Fruit fly (Drosophila melanogaster) whole organism, prepupa: Measurements from ENCODE around the gene CG17834.

Experiments
- Blimp-1 ChIP-seq: fragments of 200-800 bp; sonication (Bioruptor generic); optimal IDR thresholded peaks from 3 replicates; lab custom pipeline; 2017; ENCODE audit warnings: missing biosample characterization, missing genetic modification characterization, mild to moderate bottlenecking, moderate library complexity, missing genetic modification reagents
- CG10631 ChIP-seq: fragments of 200-800 bp; sonication (Bioruptor generic); optimal IDR thresholded peaks from 2 replicates; lab custom pipeline; 2016; ENCODE audit warnings: missing biosample characterization, missing genetic modification characterization
- CG10669 ChIP-seq: fragments of 200-800 bp; sonication (Bioruptor generic); optimal IDR thresholded peaks from 3 replicates; lab custom pipeline; 2018; ENCODE audit warnings: missing biosample characterization, mild to moderate bottlenecking, missing genetic modification characterization, moderate library complexity
- CG11294 ChIP-seq: fragments of 200-800 bp; sonication (Bioruptor generic); IDR thresholded peaks from 2 replicates; pipeline ENCODE4 v1.3.6; 2022; ENCODE audit warnings: missing biosample characterization, missing genetic modification characterization
- CG11762 ChIP-seq: fragments of 200-800 bp; sonication (Bioruptor generic); optimal IDR thresholded peaks from 3 replicates; lab custom pipeline; 2016; ENCODE audit warnings: missing biosample characterization, missing genetic modification characterization; ENCODE audit not compliant: insufficient read depth
- CG15336 ChIP-seq: fragments of 200-800 bp; sonication (Bioruptor generic); IDR thresholded peaks from 2 replicates; pipeline ENCODE4 v1.3.6; 2022; ENCODE audit warnings: missing biosample characterization, missing genetic modification characterization
- CG1621 ChIP-seq: fragments of 200-800 bp; sonication (Bioruptor generic); optimal IDR thresholded peaks from 3 replicates; lab custom pipeline; 2018; ENCODE audit warnings: missing biosample characterization, mild to moderate bottlenecking, missing genetic modification characterization
- CG16779 ChIP-seq: fragments of 200-800 bp; sonication (Bioruptor generic); optimal IDR thresholded peaks from 3 replicates; lab custom pipeline; 2017; ENCODE audit warnings: missing biosample characterization, mild to moderate bottlenecking, missing genetic modification characterization
- CG3032 ChIP-seq: fragments of 200-800 bp; optimal IDR thresholded peaks from 2 replicates; lab custom pipeline; 2019; ENCODE audit warnings: missing biosample characterization, mild to moderate bottlenecking, missing genetic modification characterization, moderate library complexity
- CG31627 ChIP-seq: fragments of 200-800 bp; sonication (Bioruptor generic); optimal IDR thresholded peaks from 3 replicates; lab custom pipeline; 2016; ENCODE audit warnings: missing biosample characterization, missing genetic modification characterization
- CG34406 ChIP-seq: fragments of 200-800 bp; sonication (Bioruptor generic); optimal IDR thresholded peaks from 3 replicates; lab custom pipeline; 2016; ENCODE audit warnings: missing biosample characterization, missing genetic modification characterization
- CG3919 ChIP-seq: fragments of 200-800 bp; sonication (Bioruptor generic); optimal IDR thresholded peaks from 3 replicates; lab custom pipeline; 2016; ENCODE audit warnings: missing biosample characterization, missing genetic modification characterization
- CG4318 ChIP-seq: fragments of 200-800 bp; sonication (Bioruptor generic); optimal IDR thresholded peaks from 3 replicates; lab custom pipeline; 2017; ENCODE audit warnings: missing biosample characterization, mild to moderate bottlenecking, missing genetic modification characterization
- CG6276 ChIP-seq: fragments of 200-800 bp; sonication (Bioruptor generic); optimal IDR thresholded peaks from 2 replicates; lab custom pipeline; 2017; ENCODE audit warnings: missing biosample characterization, mild to moderate bottlenecking, missing genetic modification characterization
- CG6792 ChIP-seq: fragments of 200-800 bp; sonication (Bioruptor generic); optimal IDR thresholded peaks from 3 replicates; lab custom pipeline; 2016; ENCODE audit warnings: missing biosample characterization, missing genetic modification characterization
- CG7368 ChIP-seq: fragments of 200-800 bp; sonication (Bioruptor generic); optimal IDR thresholded peaks from 3 replicates; lab custom pipeline; 2016; ENCODE audit warnings: missing biosample characterization, missing genetic modification characterization
- CG8632 ChIP-seq: fragments of 200-800 bp; sonication (Bioruptor generic); optimal IDR thresholded peaks from 3 replicates; lab custom pipeline; 2016; ENCODE audit warnings: missing biosample characterization, missing genetic modification characterization
- Eip75B ChIP-seq: fragments of 200-800 bp; sonication (Bioruptor generic); optimal IDR thresholded peaks from 3 replicates; lab custom pipeline; 2016; ENCODE audit warnings: missing biosample characterization, missing genetic modification characterization
- Eip78C ChIP-seq: fragments of 200-800 bp; sonication (Bioruptor generic); peaks from one replicate; lab custom pipeline; 2016; ENCODE audit warnings: missing biosample characterization, missing genetic modification characterization
- Eip93F ChIP-seq: fragments of 200-800 bp; sonication (Bioruptor generic); optimal IDR thresholded peaks from 2 replicates; lab custom pipeline; 2016; ENCODE audit warnings: missing biosample characterization, mild to moderate bottlenecking, missing genetic modification characterization
- Ets21C ChIP-seq: fragments of 200-800 bp; sonication (Bioruptor generic); optimal IDR thresholded peaks from 3 replicates; lab custom pipeline; 2016; ENCODE audit warnings: missing biosample characterization, missing genetic modification characterization
- Ets96B ChIP-seq: fragments of 200-800 bp; optimal IDR thresholded peaks from 2 replicates; lab custom pipeline; 2019; ENCODE audit warnings: missing biosample characterization, mild to moderate bottlenecking, missing genetic modification characterization, moderate library complexity
- Hr38 ChIP-seq: sonication (Bioruptor generic); optimal IDR thresholded peaks from 2 replicates; lab custom pipeline; 2016; ENCODE audit warnings: missing biosample characterization, missing genetic modification characterization
- Hr39 ChIP-seq: fragments of 200-800 bp; sonication (Bioruptor generic); optimal IDR thresholded peaks from 2 replicates; lab custom pipeline; 2016; ENCODE audit warnings: missing biosample characterization, missing genetic modification characterization
- Hr4 ChIP-seq: fragments of 200-800 bp; sonication (Bioruptor generic); optimal IDR thresholded peaks from 3 replicates; lab custom pipeline; 2016; ENCODE audit warnings: missing biosample characterization, missing genetic modification characterization
- OdsH ChIP-seq: fragments of 200-800 bp; sonication (Bioruptor generic); optimal IDR thresholded peaks from 3 replicates; lab custom pipeline; 2016; ENCODE audit warnings: missing biosample characterization, missing genetic modification characterization
- Smox ChIP-seq: fragments of 200-800 bp; sonication (Bioruptor generic); optimal IDR thresholded peaks from 3 replicates; lab custom pipeline; 2016; ENCODE audit warnings: missing biosample characterization, missing genetic modification characterization
- Sox14 ChIP-seq: fragments of 200-800 bp; sonication (Bioruptor generic); optimal IDR thresholded peaks from 3 replicates; lab custom pipeline; 2016; ENCODE audit warnings: missing biosample characterization, missing genetic modification characterization
- achi ChIP-seq: fragments of 200-800 bp; sonication (Bioruptor generic); optimal IDR thresholded peaks from 3 replicates; lab custom pipeline; 2016; ENCODE audit warnings: missing biosample characterization, missing genetic modification characterization
- acj6 ChIP-seq: fragments of 200-800 bp; sonication (Bioruptor generic); optimal IDR thresholded peaks from 3 replicates; lab custom pipeline; 2016; ENCODE audit warnings: missing biosample characterization, missing genetic modification characterization
- cyc ChIP-seq: fragments of 200-800 bp; sonication (Bioruptor generic); optimal IDR thresholded peaks from 3 replicates; lab custom pipeline; 2016; ENCODE audit warnings: missing biosample characterization, missing genetic modification characterization
- dac ChIP-seq: fragments of 200-800 bp; sonication (Bioruptor generic); optimal IDR thresholded peaks from 2 replicates; lab custom pipeline; 2017; ENCODE audit warnings: missing biosample characterization, mild to moderate bottlenecking, missing genetic modification characterization
- dsx ChIP-seq: fragments of 200-800 bp; optimal IDR thresholded peaks from 3 replicates; lab custom pipeline; 2019; ENCODE audit warnings: missing biosample characterization, mild to moderate bottlenecking, missing genetic modification characterization, moderate library complexity; ENCODE audit not compliant: poor library complexity, severe bottlenecking
- esn ChIP-seq: fragments of 200-800 bp; sonication (Bioruptor generic); optimal IDR thresholded peaks from 2 replicates; lab custom pipeline; 2016; ENCODE audit warnings: missing biosample characterization, mild to moderate bottlenecking, missing genetic modification characterization, moderate library complexity
- fd59A ChIP-seq: fragments of 200-800 bp; sonication (Bioruptor generic); optimal IDR thresholded peaks from 2 replicates; lab custom pipeline; 2017; ENCODE audit warnings: missing biosample characterization, mild to moderate bottlenecking, missing genetic modification characterization, missing genetic modification reagents
- lz ChIP-seq: fragments of 200-800 bp; sonication (Bioruptor generic); optimal IDR thresholded peaks from 3 replicates; lab custom pipeline; 2016; ENCODE audit warnings: missing biosample characterization, missing genetic modification characterization
- net ChIP-seq: fragments of 200-800 bp; sonication (Bioruptor generic); optimal IDR thresholded peaks from 3 replicates; lab custom pipeline; 2016; ENCODE audit warnings: missing biosample characterization, missing genetic modification characterization
- pdm3 ChIP-seq: fragments of 200-800 bp; sonication (Bioruptor generic); optimal IDR thresholded peaks from 3 replicates; lab custom pipeline; 2016; ENCODE audit warnings: missing biosample characterization, missing genetic modification characterization
- ss ChIP-seq, 2 experiments: fragments of 200-800 bp; sonication (Bioruptor generic); optimal IDR thresholded peaks; 2 replicates in 1 of 2; 3 replicates in 1 of 2; lab custom pipeline; 2017 to 2018; ENCODE audit warnings: mild to moderate bottlenecking in 2 of 2, missing biosample characterization in 2 of 2, missing genetic modification characterization in 2 of 2, moderate library complexity in 1 of 2
- svp ChIP-seq: fragments of 200-800 bp; sonication (Bioruptor generic); peaks from one replicate; lab custom pipeline; 2016; ENCODE audit warnings: missing biosample characterization, missing genetic modification characterization
- topi ChIP-seq: fragments of 200-800 bp; sonication (Bioruptor generic); optimal IDR thresholded peaks from 3 replicates; lab custom pipeline; 2016; ENCODE audit warnings: missing biosample characterization, missing genetic modification characterization
- vri ChIP-seq: fragments of 200-800 bp; sonication (Bioruptor generic); optimal IDR thresholded peaks from 3 replicates; lab custom pipeline; 2016; ENCODE audit warnings: missing biosample characterization, mild to moderate bottlenecking, missing genetic modification characterization

The CG17834 gene

dm6 chr2L:8514748-8515147 lies 14.2 kb upstream of the CG17834 start, which contains the start of the genes CG13097 and PIG-U (continued):
- TF ChIP-seq CG15336 (GFP tag; lab: Robert Waterston, UW) (no peak; the same call in 1 of the 2 replicates), acj6 (GFP tag; lab: Kevin White, UChicago) (peak; percentile 86), ss (GFP tag; optimal IDR thresholded peaks at IDR 0.05; lab: Kevin White, UChicago) (no peak), svp (GFP tag; lab: Kevin White, UChicago) (no peak), lz (GFP tag; lab: Kevin White, UChicago) (peak; percentile 88), CG4318 (GFP tag; lab: Kevin White, UChicago) (no peak), Eip93F (GFP tag; lab: Kevin White, UChicago) (peak; percentile 71), cyc (GFP tag; lab: Kevin White, UChicago) (peak; percentile 87), fd59A (GFP tag; lab: Kevin White, UChicago) (peak; percentile 53), Hr39 (GFP tag; lab: Kevin White, UChicago) (peak; percentile 84), OdsH (GFP tag; lab: Kevin White, UChicago) (peak; percentile 85), Eip75B (no peak), CG16779 (tag; lab: Kevin White, UChicago) (no peak), Eip78C (GFP tag; lab: Kevin White, UChicago) (peak; percentile 94), Hr38 (GFP tag; lab: Kevin White, UChicago) (no peak), dac (no peak), CG7368 (GFP tag; lab: Kevin White, UChicago) (no peak), pdm3 (no peak), CG6276 (GFP tag; lab: Kevin White, UChicago) (no peak), CG1621 (tag; lab: Kevin White, UChicago) (no peak), Smox (GFP tag; lab: Kevin White, UChicago) (peak; percentile 86), Blimp-1 (GFP tag; lab: Kevin White, UChicago) (no peak), CG31627 (GFP tag; lab: Kevin White, UChicago) (peak; percentile 83)

dm6 chr2L:8517256-8517694 lies 11.7 kb upstream of the CG17834 start, which contains the start of the genes mRpL51 and Uba4:
Gene mRpL51, minus strand, starts transcription at chr2L:8517380.
Gene Uba4, plus strand, starts transcription at chr2L:8517411.
- TF ChIP-seq Ets96B (tag; lab: Kevin White, UChicago) (peak; percentile 19), cyc (GFP tag; lab: Kevin White, UChicago) (peak; percentile 19), CG3919 (GFP tag; lab: Kevin White, UChicago) (peak; percentile 61), achi (GFP tag; lab: Kevin White, UChicago) (peak; percentile 59), net (no peak), CG3032 (peak; percentile 25), dsx (no peak), vri (GFP tag; lab: Kevin White, UChicago) (peak; percentile 84), CG8632 (GFP tag; lab: Kevin White, UChicago) (no peak), CG10631 (GFP tag; lab: Kevin White, UChicago) (peak; percentile 41), ss (GFP tag; optimal IDR thresholded peaks at IDR 0.05; lab: Kevin White, UChicago) (no peak), esn (GFP tag; lab: Kevin White, UChicago) (peak; percentile 69), Ets21C (GFP tag; lab: Kevin White, UChicago) (no peak), CG15336 (GFP tag; lab: Robert Waterston, UW) (no peak), acj6 (GFP tag; lab: Kevin White, UChicago) (peak; percentile 53), CG11294 (GFP tag; lab: Robert Waterston, UW) (no peak), CG11762 (GFP tag; lab: Kevin White, UChicago) (peak; percentile 8), CG31627 (GFP tag; lab: Kevin White, UChicago) (peak; percentile 55), Blimp-1 (GFP tag; lab: Kevin White, UChicago) (no peak), CG34406 (GFP tag; lab: Kevin White, UChicago) (peak; percentile 39), CG6792 (GFP tag; lab: Kevin White, UChicago) (peak; percentile 46), Eip78C (GFP tag; lab: Kevin White, UChicago) (peak; percentile 74), CG10669 (GFP tag; lab: Kevin White, UChicago) (no peak), Hr4 (no peak), Hr39 (GFP tag; lab: Kevin White, UChicago) (peak; percentile 42), CG7368 (GFP tag; lab: Kevin White, UChicago) (no peak), lz (GFP tag; lab: Kevin White, UChicago) (peak; percentile 45), OdsH (GFP tag; lab: Kevin White, UChicago) (peak; percentile 56), CG4318 (GFP tag; lab: Kevin White, UChicago) (no peak), CG1621 (tag; lab: Kevin White, UChicago) (no peak), Smox (GFP tag; lab: Kevin White, UChicago) (no peak), Sox14 (GFP tag; lab: Kevin White, UChicago) (peak; percentile 54), topi (GFP tag; lab: Kevin White, UChicago) (peak; percentile 57)
